Worm (Caenorhabditis elegans) whole organism, young adult: Measurements from ENCODE around the gene bath-23.

Source experiments
- B0336.3 ChIP-seq: fragments of 200-800 bp; sonication (Bioruptor generic); IDR thresholded peaks from 2 replicates; pipeline ENCODE4 v1.3.6; 2022; ENCODE audit warnings: missing genetic modification characterization, missing compliant biosample characterization
- ets-4 ChIP-seq: fragments of 200-800 bp; sonication (Bioruptor generic); optimal IDR thresholded peaks from 2 replicates; lab custom pipeline; 2018; ENCODE audit warnings: mild to moderate bottlenecking, missing genetic modification characterization, missing compliant biosample characterization
- madf-6 ChIP-seq: fragments of 200-800 bp; sonication (Bioruptor generic); IDR thresholded peaks from 2 replicates; pipeline ENCODE4 v1.3.6; 2022; ENCODE audit warnings: missing genetic modification reagents, missing genetic modification characterization, missing compliant biosample characterization

ce11 chrII:3385736-3386135 lies 14.6 kb downstream of the bath-23 start, which contains the start of gene T06D4.2:
- no peak for TF ChIP-seq B0336.3 (GFP tag; lab: Robert Waterston, UW)
- no peak for TF ChIP-seq ets-4 (GFP tag; lab: Kevin White, UChicago)
- no peak for TF ChIP-seq madf-6 (GFP tag; lab: Robert Waterston, UW)
